Worm (Caenorhabditis elegans): ENCODE measurements around the gene erd-2.1.

Gene erd-2.1

ce11 chrX:10188493-10188895, 29.9 kb upstream of the erd-2.1 start (continued):
- no peak for TF ChIP-seq nhr-27 (tag; optimal IDR thresholded peaks at IDR 0.05)
- no peak for TF ChIP-seq sea-2 (GFP tag; IDR thresholded peaks at IDR 0.05)
- TF ChIP-seq hlh-26 (GFP tag; conservative IDR thresholded peaks at IDR 0.05) = no peak
- TF ChIP-seq lin-35 (GFP tag; optimal IDR thresholded peaks at IDR 0.05) = peak in 1 of 3 experiments; percentile 71
- no peak for TF ChIP-seq lsl-1 (GFP tag; optimal IDR thresholded peaks at IDR 0.05)
- no peak for TF ChIP-seq ceh-40 (GFP tag; IDR thresholded peaks at IDR 0.05)
- TF ChIP-seq ekl-4 (GFP tag; IDR thresholded peaks at IDR 0.05) = 0 out of 2 replicates have a peak, but pooled peaks have one; percentile 13
- no peak for TF ChIP-seq pha-4 (tag; optimal IDR thresholded peaks at IDR 0.05)
- peak; percentile 68 for TF ChIP-seq K11D2.4 (GFP tag; IDR thresholded peaks at IDR 0.05)
- no peak for TF ChIP-seq madf-8 (GFP tag; conservative IDR thresholded peaks at IDR 0.05)
- no peak for TF ChIP-seq C17E4.6 (GFP tag; IDR thresholded peaks at IDR 0.05)
- no peak for TF ChIP-seq F55B11.4 (tag; optimal IDR thresholded peaks at IDR 0.05; ENCODE audit: borderline replicate concordance, insufficient read depth)
- TF ChIP-seq lin-40 (tag; optimal IDR thresholded peaks at IDR 0.05) = peak; percentile 85
- TF ChIP-seq egrh-3 (GFP tag; IDR thresholded peaks at IDR 0.05) = peak; percentile 65

- no peak for TF ChIP-seq F10E7.11 (tag; optimal IDR thresholded peaks at IDR 0.05)
- TF ChIP-seq let-526 (GFP tag; IDR thresholded peaks at IDR 0.05) = no peak
- TF ChIP-seq K11D2.4 (GFP tag; IDR thresholded peaks at IDR 0.05) = no peak
- TF ChIP-seq mxl-1 (tag; optimal IDR thresholded peaks at IDR 0.05) = no peak
- no peak for TF ChIP-seq Y67H2A.10 (GFP tag; conservative IDR thresholded peaks at IDR 0.05)
- TF ChIP-seq ztf-26 (tag; optimal IDR thresholded peaks at IDR 0.05) = no peak
- TF ChIP-seq pha-4 (tag; optimal IDR thresholded peaks at IDR 0.05) = no peak
- TF ChIP-seq fkh-3 (tag; optimal IDR thresholded peaks at IDR 0.05) = no peak
- TF ChIP-seq zim-3 (tag; optimal IDR thresholded peaks at IDR 0.05) = no peak
- TF ChIP-seq ZK185.1 (tag; optimal IDR thresholded peaks at IDR 0.05; ENCODE audit: poor library complexity, severe bottlenecking) = no peak
- no peak for TF ChIP-seq F57C9.4 (tag; optimal IDR thresholded peaks at IDR 0.05)
Measured at ce11 chrX:10184708-10185107, 26.1 kb upstream of the erd-2.1 start.

DNA sequence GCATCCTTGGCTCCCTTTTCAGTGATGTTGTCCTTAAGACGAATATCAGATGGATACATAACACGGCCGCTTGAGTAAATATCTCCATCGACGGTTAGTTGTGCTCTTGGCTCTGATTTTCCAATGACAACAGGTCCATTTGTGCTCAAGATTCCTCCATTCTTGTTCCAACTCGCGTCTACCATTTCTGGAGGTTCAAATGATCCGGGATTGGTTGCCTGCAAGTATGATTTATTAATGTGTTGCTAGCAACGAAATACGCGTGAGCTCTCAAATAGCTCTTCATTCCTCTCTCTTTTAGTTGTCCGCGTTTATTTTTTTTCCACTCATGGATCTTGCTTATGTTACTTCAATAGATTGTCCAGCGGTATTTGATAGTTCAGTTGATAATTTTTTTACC, 25.1 kb upstream of the erd-2.1 start, which contains the start of gene arrd-28:
Gene arrd-28, plus strand, starts transcription at position 301 of the 400 bp plus-strand sequence.
- TF ChIP-seq bed-1 (GFP tag; IDR thresholded peaks at IDR 0.05) (no peak), mcd-1 (GFP tag; IDR thresholded peaks at IDR 0.05) (no peak), ztf-22 (GFP tag; optimal IDR thresholded peaks at IDR 0.05) (no peak), hmg-1.2 (GFP tag; IDR thresholded peaks at IDR 0.05) (no peak), hrde-1 (tag; optimal IDR thresholded peaks at IDR 0.05; ENCODE audit: borderline replicate concordance) (no peak), ama-1 (optimal IDR thresholded peaks at IDR 0.05) (no peak), ama-1 (GFP tag; optimal IDR thresholded peaks at IDR 0.05) (no peak), akir-1 (GFP tag; optimal IDR thresholded peaks at IDR 0.05) (no peak), T26A5.8 (tag; optimal IDR thresholded peaks at IDR 0.05) (no peak), lin-40 (tag; optimal IDR thresholded peaks at IDR 0.05) (no peak), snpc-3.4 (tag; optimal IDR thresholded peaks at IDR 0.05) (no peak), dpff-1 (tag; optimal IDR thresholded peaks at IDR 0.05) (no peak), madf-3 (GFP tag; IDR thresholded peaks at IDR 0.05) (no peak), snpc-4 (GFP tag; optimal IDR thresholded peaks at IDR 0.05) (no peak), snpc-4 (tag; optimal IDR thresholded peaks at IDR 0.05) (no peak), ceh-40 (GFP tag; IDR thresholded peaks at IDR 0.05) (no peak), nhr-90 (tag; optimal IDR thresholded peaks at IDR 0.05) (no peak), ets-4 (GFP tag; optimal IDR thresholded peaks at IDR 0.05) (no peak)
